Worm (Caenorhabditis elegans): ENCODE results near the gene brap-2.

DNA sequence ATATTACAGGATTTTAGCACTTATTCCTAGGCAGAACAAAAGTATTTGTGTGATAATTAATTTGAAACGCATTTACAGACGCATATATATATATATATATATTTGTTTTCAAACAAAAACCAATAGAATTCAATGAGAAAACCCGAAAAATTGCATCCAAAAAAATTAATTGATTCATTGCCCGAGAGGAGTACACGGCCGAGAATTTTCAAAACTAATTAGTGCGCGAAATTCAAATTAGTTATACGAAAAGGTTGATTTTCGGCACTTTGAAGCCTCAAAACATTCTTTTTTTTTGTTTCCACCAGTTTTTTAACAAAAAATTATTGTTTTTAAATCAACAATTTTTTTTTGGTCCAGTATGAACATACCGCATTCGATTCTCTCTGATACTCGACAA lies 1.5 kb downstream of the brap-2 start:
- TF ChIP-seq nhr-10 (tag; optimal IDR thresholded peaks at IDR 0.05) = no peak
- no peak for TF ChIP-seq unc-62 (GFP tag; optimal IDR thresholded peaks at IDR 0.05)

All from whole organism, L2 larva.